Fruit fly (Drosophila melanogaster) S2 (cell line): Measurements from ENCODE around the gene CG32037.
A peak's percentile ranks its signal among the peaks of the same experiment; 100 is the strongest.

ENCODE experiments used
- CG8478 ChIP-seq: fragments of >200 bp; optimal IDR thresholded peaks from 2 replicates; lab custom pipeline; 2018
- CTCF ChIP-seq, 2 experiments: fragments of >200 bp; optimal IDR thresholded peaks; 2 replicates each; lab custom pipeline; 2018

CG32037 gene

DNA sequence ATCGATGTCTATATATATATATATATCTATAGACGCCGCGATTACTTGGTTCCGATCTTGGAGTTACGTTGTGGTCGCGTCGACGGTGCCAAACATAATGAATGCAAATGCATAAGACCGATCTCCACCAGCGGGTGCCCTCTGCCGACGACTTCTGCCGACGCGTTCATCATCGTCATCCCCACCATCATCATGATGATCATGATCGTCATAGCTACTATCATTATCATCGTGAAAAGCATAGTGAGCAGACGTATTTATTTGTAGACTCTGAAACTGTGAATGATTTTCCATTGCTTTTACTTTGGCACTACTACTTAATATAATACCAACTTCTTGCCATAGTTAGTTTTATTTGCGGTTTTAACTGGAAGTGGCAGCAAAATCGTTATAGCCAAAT is at the start of gene CG32037:
Gene CG32037 (minus strand): TSS at position 101 of the 400 bp plus-strand sequence.
- TF ChIP-seq CG8478 (lab: Kevin White, UChicago) (no peak), CTCF (optimal IDR thresholded peaks at IDR 0.05; lab: Kevin White, UChicago) (no peak)

DNA sequence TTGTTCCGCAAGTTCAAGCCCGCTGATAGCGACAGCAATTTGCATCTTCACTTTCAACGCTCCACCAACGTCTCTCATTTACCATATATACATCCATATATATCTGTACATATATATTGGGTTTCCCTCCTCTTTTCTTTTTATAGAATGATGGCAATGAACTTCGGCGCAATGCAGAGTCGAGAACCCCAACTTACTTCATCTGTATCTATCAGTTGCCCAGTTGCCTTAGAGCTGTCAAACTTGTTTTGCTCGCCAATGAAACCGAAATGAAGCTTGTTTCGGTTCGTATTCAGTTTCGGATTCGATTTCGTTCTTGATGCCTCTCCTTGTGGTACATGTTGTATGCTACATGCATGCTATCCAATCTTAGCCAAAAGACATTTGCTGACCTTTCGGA is 36.8 kb upstream of the CG32037 start, which contains the start of gene Or67a:
Gene Or67a (plus strand): TSS at position 233 of the 400 bp plus-strand sequence.
- TF ChIP-seq CTCF (optimal IDR thresholded peaks at IDR 0.05; lab: Kevin White, UChicago) = no peak
- TF ChIP-seq CG8478 (lab: Kevin White, UChicago) = no peak

DNA sequence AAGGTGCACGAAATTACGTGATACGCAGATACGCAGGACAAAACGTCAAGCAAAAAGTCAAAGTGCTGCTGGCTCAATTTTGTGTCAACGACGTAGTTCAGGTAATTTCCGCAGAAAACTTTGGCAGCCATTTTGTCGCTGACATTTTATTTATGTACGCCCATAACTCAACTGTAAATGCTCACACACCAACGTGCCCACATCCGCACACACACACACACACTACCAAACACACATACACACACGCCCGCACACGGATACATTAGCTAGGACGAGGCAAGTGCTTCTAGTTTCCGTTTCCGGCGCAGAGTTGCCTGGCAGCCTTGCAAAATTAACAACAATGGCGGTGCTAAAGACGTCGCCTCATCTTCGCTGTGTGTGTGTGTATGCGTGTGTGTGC is 33.4 kb upstream of the CG32037 start, which contains the start of gene CG33700:
Gene CG33700 (minus strand): TSS at position 101 of the 400 bp plus-strand sequence.
- TF ChIP-seq CG8478 (lab: Kevin White, UChicago) (no peak), CTCF (optimal IDR thresholded peaks at IDR 0.05; lab: Kevin White, UChicago) (no peak)

DNA sequence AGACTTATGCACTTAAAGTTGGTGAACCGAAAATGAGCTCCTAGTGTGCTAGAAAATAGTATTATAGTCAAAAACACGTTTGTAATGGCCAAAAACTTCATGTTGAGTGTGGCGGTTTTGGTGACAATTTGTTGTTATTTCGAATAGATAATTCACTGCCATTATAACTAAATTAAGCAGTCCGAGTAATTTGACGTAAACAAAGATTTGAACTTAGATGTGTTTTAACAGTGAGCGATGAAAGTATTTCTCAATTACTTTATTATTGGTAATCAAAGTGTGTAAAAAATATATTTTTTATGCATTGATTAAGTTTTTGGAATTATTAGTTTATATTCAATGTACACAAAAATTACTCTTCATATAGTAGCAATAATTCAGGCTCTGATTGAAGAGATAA is 21.3 kb upstream of the CG32037 start, which contains the start of gene CG33702:
Gene CG33702 (minus strand): TSS at position 101 of the 400 bp plus-strand sequence.
- TF ChIP-seq CG8478 (lab: Kevin White, UChicago) (no peak), CTCF (optimal IDR thresholded peaks at IDR 0.05; lab: Kevin White, UChicago) (no peak)

DNA sequence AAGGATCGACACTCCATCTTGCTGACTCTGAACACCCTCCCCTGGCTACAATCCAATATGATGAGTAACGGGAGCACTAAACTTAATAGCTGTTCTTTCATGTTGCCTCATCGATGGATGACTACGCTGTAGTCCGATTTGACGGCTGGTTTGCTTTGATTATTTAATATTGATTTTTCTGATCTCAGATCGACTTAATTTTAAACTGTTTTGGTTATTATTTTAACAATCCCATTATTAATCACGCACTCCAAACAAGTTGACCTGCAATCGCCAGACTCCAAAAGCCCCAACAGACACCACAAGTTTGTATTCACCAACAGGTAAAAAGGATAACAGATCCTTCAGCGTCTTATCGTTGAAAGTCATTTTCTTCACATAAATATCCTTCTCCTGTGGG is 20.5 kb upstream of the CG32037 start, which contains the start of gene CG33703:
Gene CG33703 (minus strand): TSS at position 101 of the 400 bp plus-strand sequence.
- TF ChIP-seq CG8478 (lab: Kevin White, UChicago) (no peak), CTCF (optimal IDR thresholded peaks at IDR 0.05; lab: Kevin White, UChicago) (no peak)

DNA sequence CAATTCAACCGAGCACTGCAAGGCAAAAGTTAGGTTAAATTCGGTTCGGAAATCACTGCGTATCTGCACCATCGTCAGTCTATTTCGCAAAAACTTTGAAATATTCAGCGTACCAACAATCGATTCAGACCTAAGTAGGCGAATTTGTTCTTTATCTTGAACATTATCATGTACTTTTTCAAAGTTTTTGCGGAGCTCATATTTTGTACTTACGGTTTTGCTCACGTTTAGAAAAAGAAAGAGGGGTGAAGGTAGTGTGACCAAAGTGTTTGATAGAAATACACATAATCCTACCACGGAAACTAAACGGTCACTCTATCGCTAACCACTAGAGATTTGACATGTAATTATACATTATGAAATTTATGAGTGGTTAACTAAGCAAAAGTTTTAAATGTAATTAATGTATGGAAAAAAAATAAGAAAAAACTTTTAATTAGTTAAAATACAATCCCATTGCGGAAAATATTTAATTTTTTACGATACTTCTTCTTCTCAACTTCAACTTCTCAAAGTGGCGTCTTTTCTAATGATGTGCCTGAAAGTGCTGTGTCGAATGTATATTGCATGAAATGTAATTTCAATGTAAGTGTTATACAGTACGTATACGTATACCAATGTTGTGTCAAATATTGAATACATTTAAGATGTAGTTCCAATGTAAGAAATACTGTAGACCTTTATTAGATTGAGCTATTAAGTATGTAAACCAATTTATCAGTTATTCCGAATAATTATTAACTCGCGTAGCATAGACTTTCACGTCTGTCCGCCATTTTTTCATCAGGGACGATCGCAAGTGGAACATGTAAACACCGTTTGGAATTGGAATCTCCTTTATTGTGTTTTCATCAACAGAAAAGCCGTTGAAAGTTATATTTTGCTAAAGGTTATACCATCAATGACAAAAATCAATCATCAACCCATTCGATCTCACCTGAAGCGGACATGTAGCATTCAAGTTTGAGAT is 19.6 kb upstream of the CG32037 start, which contains the start of gene RpS9:
Gene RpS9 (minus strand): TSS at position 245 of the 970 bp plus-strand sequence.
- peak; percentile 50 to 64 for TF ChIP-seq CTCF (optimal IDR thresholded peaks at IDR 0.05; lab: Kevin White, UChicago)
- TF ChIP-seq CG8478 (lab: Kevin White, UChicago) = no peak

DNA sequence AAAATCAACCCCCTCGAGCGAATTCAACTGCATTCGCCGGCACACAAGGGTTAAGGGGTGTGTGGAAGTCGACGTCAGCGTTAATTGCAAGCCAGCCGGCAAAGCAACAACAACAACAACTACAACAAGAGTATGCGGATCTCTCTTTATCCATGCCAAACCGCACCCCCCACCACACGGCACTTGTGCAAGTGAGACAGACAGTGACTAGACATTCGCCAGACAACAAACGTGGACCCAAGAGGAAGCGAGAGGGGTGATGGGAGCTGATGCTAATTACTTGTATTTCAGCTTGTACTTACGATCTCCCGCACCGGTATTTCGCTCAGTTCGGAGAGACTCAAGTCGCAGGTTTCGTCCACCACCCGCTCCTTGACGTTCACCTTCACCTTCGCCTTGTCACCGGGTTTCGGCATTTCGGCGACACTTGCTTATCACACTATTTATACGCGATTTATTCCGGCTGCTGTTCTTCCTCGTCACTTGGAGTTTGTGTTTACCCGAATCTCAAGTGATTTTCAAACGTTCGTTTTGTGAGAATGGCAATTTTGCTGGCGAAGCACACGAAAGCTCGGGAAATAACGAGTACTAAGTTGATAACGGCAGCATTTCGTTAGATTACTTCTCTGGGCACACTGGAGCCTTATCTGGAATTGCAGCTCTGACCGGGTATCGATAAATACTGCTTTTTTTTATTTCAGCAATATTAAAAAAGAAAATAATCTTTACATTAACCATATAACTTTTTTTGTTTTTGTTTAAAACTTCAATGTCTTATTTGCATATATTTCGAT is 17.2 kb upstream of the CG32037 start, which contains the start of gene CG3408:
Gene CG3408 (minus strand): TSS at position 547 of the 794 bp plus-strand sequence.
- no peak for TF ChIP-seq CTCF (optimal IDR thresholded peaks at IDR 0.05; lab: Kevin White, UChicago)

DNA sequence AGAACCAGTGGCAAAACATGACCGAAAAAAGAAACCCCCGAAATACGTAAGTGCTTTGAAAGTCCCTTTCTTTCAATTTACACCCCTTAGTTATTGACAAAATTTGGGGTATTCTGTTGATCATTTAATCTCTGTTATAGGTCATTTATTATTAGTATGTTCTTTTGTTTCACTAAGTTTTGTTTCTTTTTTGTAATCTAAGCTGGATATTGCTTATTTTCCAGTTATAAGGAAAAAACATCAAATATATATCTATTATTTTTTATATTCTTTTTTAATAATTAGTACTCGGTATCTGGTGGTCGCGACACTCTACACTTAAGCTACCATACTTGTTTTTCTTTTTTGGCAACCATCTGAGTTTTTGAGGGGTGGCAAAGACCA is 16.6 kb upstream of the CG32037 start:
- TF ChIP-seq CG8478 (lab: Kevin White, UChicago) = no peak
- no peak for TF ChIP-seq CTCF (optimal IDR thresholded peaks at IDR 0.05; lab: Kevin White, UChicago)

DNA sequence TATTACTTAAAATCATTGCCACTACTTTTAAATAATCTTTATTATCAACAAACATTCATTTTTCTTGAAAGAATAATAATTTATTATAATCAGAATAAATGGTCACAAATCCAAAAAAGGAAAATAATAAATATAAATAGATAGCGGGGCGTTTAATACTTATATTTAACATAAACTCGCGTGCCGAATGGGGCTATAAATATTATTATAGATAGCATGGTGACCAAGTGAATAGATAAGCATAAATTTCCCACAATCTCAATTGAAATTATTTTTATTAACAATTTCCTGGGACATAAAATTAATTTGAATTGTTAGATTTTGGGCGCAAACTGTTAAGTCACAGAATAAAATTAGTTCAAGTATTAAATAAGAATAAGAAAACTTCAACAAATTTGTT is 14.4 kb upstream of the CG32037 start:
- TF ChIP-seq CTCF (optimal IDR thresholded peaks at IDR 0.05; lab: Kevin White, UChicago) (no peak), CG8478 (lab: Kevin White, UChicago) (no peak)

DNA sequence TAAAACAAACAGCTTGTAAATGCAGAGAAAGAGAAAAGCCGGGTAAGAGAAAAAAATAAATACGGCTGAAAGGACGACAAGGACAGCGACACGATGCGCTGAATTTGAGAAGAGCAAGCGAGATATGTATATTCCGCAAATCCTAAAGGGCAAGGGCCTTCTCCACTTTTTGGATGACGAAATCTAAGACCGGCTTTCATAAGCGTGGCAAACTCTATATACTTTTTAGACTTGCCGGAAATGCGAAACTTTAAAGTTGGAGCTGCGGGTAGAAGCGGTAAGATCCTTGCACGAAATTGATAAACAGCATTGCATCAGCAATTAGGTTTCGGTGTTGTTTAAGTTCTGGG is 13.7 kb upstream of the CG32037 start:
- TF ChIP-seq CTCF (optimal IDR thresholded peaks at IDR 0.05; lab: Kevin White, UChicago) (no peak), CG8478 (lab: Kevin White, UChicago) (no peak)

DNA sequence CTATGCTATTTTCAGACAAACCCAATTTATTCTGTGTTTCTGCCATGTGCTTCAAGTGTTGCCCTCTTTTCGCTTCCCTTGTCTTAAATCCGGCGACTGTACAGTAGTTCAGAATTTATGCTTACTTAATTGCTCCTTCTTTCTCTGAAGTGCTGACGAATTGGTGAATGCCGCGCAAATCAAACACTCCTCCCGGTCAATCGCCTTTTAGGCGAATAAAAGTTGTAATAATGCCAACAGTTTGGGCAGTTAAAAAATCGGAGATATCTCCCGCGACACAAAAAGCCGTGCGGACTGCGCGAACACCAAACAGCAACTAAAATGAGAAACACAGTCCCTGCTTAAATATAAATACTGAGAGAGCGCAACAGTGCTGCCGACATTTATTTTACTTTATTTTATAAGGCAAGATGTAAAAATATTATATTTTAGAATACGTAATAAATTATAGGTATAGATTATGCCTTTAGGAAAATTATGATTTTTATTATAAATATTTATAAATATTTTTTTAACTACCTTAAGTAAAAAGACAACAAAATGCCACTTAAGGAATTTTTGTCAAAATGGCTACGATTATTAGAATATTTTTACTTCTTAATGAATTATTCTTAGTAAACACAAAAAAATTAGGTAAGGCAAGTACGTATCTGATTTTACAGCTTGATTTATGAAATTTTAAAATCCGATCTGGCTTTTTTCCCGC is 13.1 kb upstream of the CG32037 start, which contains the start of gene path:
Gene path (minus strand): TSS at position 322 of the 706 bp plus-strand sequence.
- no peak for TF ChIP-seq CTCF (optimal IDR thresholded peaks at IDR 0.05; lab: Kevin White, UChicago)
- TF ChIP-seq CG8478 (lab: Kevin White, UChicago) = no peak

DNA sequence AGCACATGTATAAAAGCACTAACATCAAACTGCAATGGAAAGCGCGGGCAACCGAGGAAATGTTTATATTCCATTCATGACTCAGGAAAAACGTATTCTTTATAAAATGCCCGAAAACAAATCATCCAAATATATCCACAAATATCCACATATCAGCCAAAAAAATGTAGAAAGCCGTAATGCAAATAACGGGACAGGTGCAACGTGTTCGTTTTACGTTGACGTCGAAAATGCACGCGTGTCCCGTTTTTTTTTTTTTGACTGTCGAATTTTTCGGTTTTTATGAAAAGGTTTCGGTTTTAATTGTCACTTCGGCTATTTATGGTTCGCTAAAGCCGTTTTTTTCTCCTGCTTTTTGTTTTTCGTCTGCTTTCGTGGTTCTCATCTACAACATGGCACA is 12.5 kb upstream of the CG32037 start:
- no peak for TF ChIP-seq CTCF (optimal IDR thresholded peaks at IDR 0.05; lab: Kevin White, UChicago)
- TF ChIP-seq CG8478 (lab: Kevin White, UChicago) = no peak

DNA sequence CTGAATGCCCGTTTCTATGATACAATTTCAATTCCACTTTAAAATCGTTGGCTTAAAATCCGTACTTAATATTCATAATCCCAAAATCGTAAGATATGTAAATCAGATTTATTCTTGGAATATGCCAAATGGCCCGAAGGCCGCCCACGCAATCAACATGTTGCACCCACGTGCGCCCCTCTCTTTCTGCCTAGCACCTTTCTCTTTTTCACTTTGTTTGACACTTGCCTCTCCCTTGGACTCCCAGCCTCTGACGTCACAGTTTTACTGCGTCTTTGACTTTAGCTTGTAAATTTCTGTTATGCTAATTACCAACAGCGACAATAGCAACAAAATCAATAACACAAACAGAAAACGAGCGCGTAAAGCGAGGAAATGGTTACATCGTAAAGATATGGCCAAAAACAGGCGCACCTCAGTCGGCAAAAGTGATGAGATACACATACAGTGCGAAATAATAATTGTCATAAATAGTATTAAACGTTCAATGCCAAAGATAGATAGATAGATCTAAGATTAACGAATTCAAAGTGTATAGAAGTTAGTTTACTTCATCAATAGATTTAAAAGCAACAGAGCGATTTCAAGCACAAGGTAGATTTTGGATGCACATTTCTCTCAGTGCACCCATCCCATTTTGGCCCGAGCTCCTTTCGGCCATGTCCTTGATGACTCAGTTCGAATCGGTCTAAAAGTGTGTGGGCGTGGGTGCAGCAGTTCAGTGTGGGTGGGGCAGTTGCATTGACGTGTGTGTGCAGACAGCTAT is 11.7 kb upstream of the CG32037 start:
- TF ChIP-seq CTCF (optimal IDR thresholded peaks at IDR 0.05; lab: Kevin White, UChicago) = no peak
- no peak for TF ChIP-seq CG8478 (lab: Kevin White, UChicago)
